Fruit fly (Drosophila melanogaster) whole organism, embryonic: ENCODE results near the gene Cortactin.

Experiments used
- Abd-B ChIP-seq: fragments of 200-800 bp; sonication (Bioruptor generic); optimal IDR thresholded peaks from 2 replicates; lab custom pipeline; 2018; ENCODE audit warnings: missing biosample characterization, mild to moderate bottlenecking, missing genetic modification characterization, moderate library complexity
- B-H2 ChIP-seq: fragments of 200-800 bp; sonication (Bioruptor generic); optimal IDR thresholded peaks from 2 replicates; lab custom pipeline; 2018; ENCODE audit warnings: missing biosample characterization, mild to moderate bottlenecking, missing genetic modification characterization
- Bdp1 ChIP-seq: fragments of 200-800 bp; sonication (Bioruptor generic); optimal IDR thresholded peaks from 3 replicates; lab custom pipeline; 2016; ENCODE audit warnings: missing biosample characterization, missing genetic modification characterization
- CG12744 ChIP-seq: fragments of 200-800 bp; sonication (Bioruptor generic); optimal IDR thresholded peaks from 2 replicates; lab custom pipeline; 2016; ENCODE audit warnings: missing biosample characterization, missing genetic modification characterization
- CG12769 ChIP-seq: fragments of 200-800 bp; sonication (Bioruptor generic); optimal IDR thresholded peaks from 2 replicates; lab custom pipeline; 2019; ENCODE audit warnings: missing biosample characterization, mild to moderate bottlenecking, missing genetic modification characterization, moderate library complexity
- CG15696 ChIP-seq: fragments of 200-800 bp; sonication (Bioruptor generic); optimal IDR thresholded peaks from 2 replicates; lab custom pipeline; 2019; ENCODE audit warnings: missing biosample characterization, mild to moderate bottlenecking, missing genetic modification characterization, moderate library complexity
- CG17186 ChIP-seq: fragments of 200-800 bp; sonication (Bioruptor generic); optimal IDR thresholded peaks from 3 replicates; lab custom pipeline; 2017; ENCODE audit warnings: missing biosample characterization, missing genetic modification reagents, missing genetic modification characterization
- CG17328 ChIP-seq: fragments of 200-800 bp; sonication (Bioruptor generic); IDR thresholded peaks from 2 replicates; pipeline ENCODE4 v1.3.6; 2022; ENCODE audit warnings: missing biosample characterization, missing genetic modification characterization
- CG18599 ChIP-seq: fragments of 200-800 bp; sonication (Bioruptor generic); optimal IDR thresholded peaks from 3 replicates; lab custom pipeline; 2017; ENCODE audit warnings: missing biosample characterization, missing genetic modification characterization, mild to moderate bottlenecking, moderate library complexity, missing genetic modification reagents
- CG18619 ChIP-seq: fragments of 200-800 bp; sonication (Bioruptor generic); optimal IDR thresholded peaks from 3 replicates; lab custom pipeline; 2017; ENCODE audit warnings: missing biosample characterization, mild to moderate bottlenecking, missing genetic modification characterization
- CG31224 ChIP-seq: fragments of 200-800 bp; sonication (Bioruptor generic); IDR thresholded peaks from 2 replicates; pipeline ENCODE4 v1.3.6; 2022; ENCODE audit warnings: missing biosample characterization, missing genetic modification characterization
- CG32767 ChIP-seq: fragments of 200-800 bp; sonication (Bioruptor generic); IDR thresholded peaks from 2 replicates; pipeline ENCODE4 v1.3.6; 2022; ENCODE audit warnings: missing biosample characterization, missing genetic modification characterization
- CG34376 ChIP-seq: fragments of 200-800 bp; sonication (Bioruptor generic); optimal IDR thresholded peaks from 2 replicates; lab custom pipeline; 2018; ENCODE audit warnings: missing biosample characterization, mild to moderate bottlenecking, missing genetic modification characterization
- CG43689 ChIP-seq: fragments of 200-800 bp; sonication (Bioruptor generic); IDR thresholded peaks from 2 replicates; pipeline ENCODE4 v1.3.6; 2022; ENCODE audit warnings: missing biosample characterization, missing genetic modification characterization
- Dip2 ChIP-seq: fragments of 200-800 bp; sonication (Bioruptor generic); IDR thresholded peaks from 2 replicates; pipeline ENCODE4 v1.3.6; 2022; ENCODE audit warnings: missing biosample characterization, missing genetic modification characterization
- Dp ChIP-seq: fragments of 200-800 bp; sonication (Bioruptor generic); optimal IDR thresholded peaks from 2 replicates; lab custom pipeline; 2018; ENCODE audit warnings: missing biosample characterization, mild to moderate bottlenecking, missing genetic modification characterization, moderate library complexity
- ERR ChIP-seq: fragments of 200-800 bp; sonication (Bioruptor generic); optimal IDR thresholded peaks from 2 replicates; lab custom pipeline; 2016; ENCODE audit warnings: missing biosample characterization, missing genetic modification characterization
- GATAe ChIP-seq: fragments of 200-800 bp; sonication (Bioruptor generic); conservative IDR thresholded peaks from 2 replicates; pipeline ENCODE4 v1.3.6; 2022; ENCODE audit warnings: missing biosample characterization, missing genetic modification characterization
- Hey ChIP-seq: fragments of 200-800 bp; sonication (Bioruptor generic); optimal IDR thresholded peaks from 3 replicates; lab custom pipeline; 2018; ENCODE audit warnings: missing biosample characterization, mild to moderate bottlenecking, missing genetic modification characterization
- HmgZ ChIP-seq: fragments of 200-800 bp; sonication (Bioruptor generic); optimal IDR thresholded peaks from 2 replicates; lab custom pipeline; 2018; ENCODE audit warnings: missing biosample characterization, mild to moderate bottlenecking, missing genetic modification characterization
- Kr ChIP-seq: fragments of 200-800 bp; sonication (Bioruptor generic); optimal IDR thresholded peaks from 2 replicates; lab custom pipeline; 2017; ENCODE audit warnings: missing biosample characterization, mild to moderate bottlenecking, missing genetic modification characterization
- Med ChIP-seq: fragments of 200-800 bp; sonication (Bioruptor generic); peaks from one replicate; lab custom pipeline; 2016; ENCODE audit warnings: missing biosample characterization, missing genetic modification characterization, mild to moderate bottlenecking, inconsistent platforms, moderate library complexity
- NC2β ChIP-seq: fragments of 200-800 bp; sonication (Bioruptor generic); optimal IDR thresholded peaks from 2 replicates; lab custom pipeline; 2016; ENCODE audit warnings: missing biosample characterization, missing genetic modification characterization
- Pdp1 ChIP-seq, 2 experiments: fragments of 200-800 bp; sonication (Bioruptor generic); optimal IDR thresholded peaks; 3 replicates each; lab custom pipeline; 2016; ENCODE audit warnings: missing biosample characterization in 2 of 2, missing genetic modification characterization in 2 of 2, mild to moderate bottlenecking in 1 of 2, moderate library complexity in 1 of 2
- Sox102F ChIP-seq: fragments of 200-800 bp; sonication (Bioruptor generic); optimal IDR thresholded peaks from 2 replicates; lab custom pipeline; 2018; ENCODE audit warnings: missing biosample characterization, mild to moderate bottlenecking, missing genetic modification characterization, moderate library complexity
- crol ChIP-seq: fragments of 200-800 bp; sonication (Bioruptor generic); IDR thresholded peaks from 2 replicates; pipeline ENCODE4 v1.3.6; 2022; ENCODE audit warnings: missing biosample characterization, missing genetic modification characterization
- cwo ChIP-seq: fragments of 200-800 bp; sonication (Bioruptor generic); optimal IDR thresholded peaks from 3 replicates; lab custom pipeline; 2017; ENCODE audit warnings: missing biosample characterization, missing genetic modification characterization, mild to moderate bottlenecking, moderate library complexity, missing genetic modification reagents
- dmrt11E ChIP-seq: fragments of 200-800 bp; sonication (Bioruptor generic); optimal IDR thresholded peaks from 3 replicates; lab custom pipeline; 2018; ENCODE audit warnings: missing biosample characterization, mild to moderate bottlenecking, missing genetic modification characterization, moderate library complexity
- exex ChIP-seq: fragments of 200-800 bp; sonication (Bioruptor generic); optimal IDR thresholded peaks from 4 replicates; lab custom pipeline; 2018; ENCODE audit warnings: missing biosample characterization, mild to moderate bottlenecking, missing genetic modification characterization, moderate library complexity
- fru ChIP-seq: fragments of >200 bp; optimal IDR thresholded peaks from 2 replicates; lab custom pipeline; 2017
- grn ChIP-seq: fragments of 200-800 bp; sonication (Bioruptor generic); optimal IDR thresholded peaks from 3 replicates; lab custom pipeline; 2017; ENCODE audit warnings: missing biosample characterization, missing genetic modification characterization
- ken ChIP-seq: fragments of 200-800 bp; sonication (Bioruptor generic); IDR thresholded peaks from 3 replicates; pipeline ENCODE4 v1.3.6; 2022; ENCODE audit warnings: missing biosample characterization, missing genetic modification characterization
- lab ChIP-seq: fragments of 200-800 bp; sonication (Bioruptor generic); optimal IDR thresholded peaks from 3 replicates; lab custom pipeline; 2017; ENCODE audit warnings: missing biosample characterization, missing genetic modification characterization, mild to moderate bottlenecking, moderate library complexity, missing genetic modification reagents
- mirr ChIP-seq: fragments of 200-800 bp; sonication (Bioruptor generic); optimal IDR thresholded peaks from 3 replicates; lab custom pipeline; 2018; ENCODE audit warnings: missing biosample characterization, mild to moderate bottlenecking, missing genetic modification characterization
- pfk ChIP-seq: fragments of 200-800 bp; sonication (Bioruptor generic); optimal IDR thresholded peaks from 2 replicates; lab custom pipeline; 2018; ENCODE audit warnings: missing biosample characterization, mild to moderate bottlenecking, missing genetic modification characterization, moderate library complexity
- sd ChIP-seq: fragments of 200-800 bp; sonication (Bioruptor generic); optimal IDR thresholded peaks from 3 replicates; lab custom pipeline; 2018; ENCODE audit warnings: missing biosample characterization, mild to moderate bottlenecking, missing genetic modification characterization, moderate library complexity
- sens ChIP-seq: fragments of 200-800 bp; sonication (Bioruptor generic); peaks from one replicate; lab custom pipeline; 2016; ENCODE audit warnings: missing biosample characterization, missing genetic modification characterization
- sens-2 ChIP-seq: fragments of 200-800 bp; sonication (Bioruptor generic); IDR thresholded peaks from 2 replicates; pipeline ENCODE4 v1.3.6; 2022; ENCODE audit warnings: missing biosample characterization, missing genetic modification characterization
- slp2 ChIP-seq: fragments of 200-800 bp; sonication (Bioruptor generic); optimal IDR thresholded peaks from 2 replicates; lab custom pipeline; 2016; ENCODE audit warnings: missing biosample characterization, missing genetic modification characterization
- sug ChIP-seq: fragments of 200-800 bp; optimal IDR thresholded peaks from 2 replicates; lab custom pipeline; 2019; ENCODE audit warnings: missing biosample characterization, mild to moderate bottlenecking, missing genetic modification characterization, moderate library complexity
- vnd ChIP-seq: fragments of 200-800 bp; sonication (Bioruptor generic); IDR thresholded peaks from 3 replicates; pipeline ENCODE4 v1.3.6; 2022; ENCODE audit warnings: missing biosample characterization, missing genetic modification characterization; ENCODE audit not compliant: partially characterized antibody
- zfh1 ChIP-seq: fragments of 200-800 bp; sonication (Bioruptor generic); IDR thresholded peaks from 3 replicates; pipeline ENCODE4 v1.3.6; 2022; ENCODE audit warnings: missing biosample characterization, missing genetic modification characterization

Gene Cortactin

DNA sequence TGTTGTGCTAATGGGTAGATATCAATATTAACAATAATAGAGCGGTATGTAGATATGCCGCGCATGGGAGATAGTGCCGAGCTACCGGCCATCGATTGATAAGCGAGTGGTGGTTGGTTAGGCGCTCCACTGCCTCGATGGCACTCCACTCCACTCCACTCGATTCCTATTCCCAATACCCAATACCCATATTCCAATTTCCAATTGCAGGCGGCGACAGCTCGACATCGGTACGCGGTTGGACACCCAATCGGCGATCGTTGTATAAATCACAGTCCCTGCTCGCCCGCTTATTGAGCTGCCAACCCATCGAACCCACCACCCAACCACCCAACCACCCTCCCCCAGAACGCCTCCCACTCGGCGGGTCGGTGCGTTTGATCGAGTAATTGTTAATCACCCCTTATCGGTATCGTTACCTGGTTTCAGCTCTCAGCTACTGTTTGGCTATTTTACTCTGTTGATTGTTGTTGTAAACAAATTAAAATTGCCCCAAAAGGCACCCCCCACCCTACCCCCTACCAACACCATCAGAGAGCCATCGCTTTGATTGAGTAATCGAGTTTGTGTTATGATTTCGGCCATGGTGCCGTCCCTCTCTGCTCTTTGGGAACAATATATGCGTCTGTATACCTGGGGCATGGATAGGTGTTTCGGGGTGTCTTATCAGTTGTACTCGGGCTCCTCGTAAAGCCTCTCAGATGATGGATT, 16.8 kb upstream of the Cortactin start, which contains the start of gene HHEX (continued):
- no peak for TF ChIP-seq Abd-B
- no peak for TF ChIP-seq zfh1 (GFP tag; lab: Robert Waterston, UW)
- no peak for TF ChIP-seq Dip2
- no peak for TF ChIP-seq slp2 (GFP tag; lab: Kevin White, UChicago)
- TF ChIP-seq ken (GFP tag; lab: Robert Waterston, UW): no peak
- no peak for TF ChIP-seq pfk (GFP tag; lab: Kevin White, UChicago)
- no peak for TF ChIP-seq B-H2 (GFP tag; lab: Kevin White, UChicago)
- no peak for TF ChIP-seq Dp (GFP tag; lab: Kevin White, UChicago)
- 0 out of 2 replicates have a peak, but pooled peaks have one; percentile 14 for TF ChIP-seq CG32767 (GFP tag; lab: Robert Waterston, UW)
- TF ChIP-seq CG12744 (GFP tag; lab: Kevin White, UChicago): no peak
- TF ChIP-seq NC2β: no peak
- no peak for TF ChIP-seq CG17328 (GFP tag; lab: Robert Waterston, UW)
- no peak for TF ChIP-seq ERR (GFP tag; lab: Kevin White, UChicago)

DNA sequence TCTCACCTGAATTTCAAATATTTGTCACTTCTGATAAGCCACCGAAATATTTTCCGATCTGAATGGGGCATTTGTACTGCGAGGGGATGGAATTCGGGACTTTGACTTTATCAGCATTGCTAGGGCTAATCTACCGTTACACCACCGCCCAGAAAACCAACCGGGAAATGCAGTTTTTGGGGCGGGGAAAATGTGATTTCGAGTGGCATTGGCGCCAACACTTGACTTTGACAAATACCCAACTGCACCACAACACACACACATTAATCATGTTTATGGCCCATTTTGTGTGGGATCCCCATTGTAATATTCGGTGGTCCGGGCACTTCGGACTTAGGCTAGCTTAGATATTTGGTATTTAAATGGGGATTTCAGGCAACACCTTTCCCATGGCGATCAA, 14.7 kb upstream of the Cortactin start:
- TF ChIP-seq Pdp1 (GFP tag; optimal IDR thresholded peaks at IDR 0.05; lab: Kevin White, UChicago) (peak in 1 of 2 experiments; percentile 47), fru (lab: Kevin White, UChicago) (no peak), sens-2 (GFP tag; lab: Robert Waterston, UW) (peak; percentile 45; the same call in 1 of the 2 replicates), sd (tag; lab: Kevin White, UChicago) (peak; percentile 60), crol (GFP tag; lab: Robert Waterston, UW) (0 out of 2 replicates have a peak, but pooled peaks have one; percentile 21), Med (GFP tag; lab: Kevin White, UChicago) (peak; percentile 43), vnd (GFP tag; lab: Robert Waterston, UW) (peak; percentile 56), CG43689 (no peak), sens (GFP tag; lab: Kevin White, UChicago) (peak; percentile 40), CG31224 (no peak), CG17186 (GFP tag; lab: Kevin White, UChicago) (no peak), lab (GFP tag; lab: Kevin White, UChicago) (peak; percentile 32)

DNA sequence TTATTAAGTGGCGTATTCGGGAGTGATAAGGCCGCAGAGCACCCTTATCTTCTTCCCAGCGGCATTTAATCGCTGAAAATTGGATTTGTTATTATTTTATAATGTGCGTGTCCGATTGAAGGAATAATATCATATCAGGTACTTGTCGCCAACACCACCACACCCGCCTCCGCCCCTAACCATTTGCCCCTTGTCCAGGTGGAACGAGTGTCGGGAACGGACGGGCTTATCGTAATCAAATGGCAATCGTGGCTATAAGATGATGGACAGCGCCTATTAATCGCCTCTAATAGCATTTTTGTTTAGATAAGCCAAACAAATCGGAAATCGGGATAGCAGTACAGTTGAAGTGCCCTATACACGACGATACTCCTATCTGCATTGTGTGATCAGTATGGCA, 13.9 kb upstream of the Cortactin start:
- TF ChIP-seq fru (lab: Kevin White, UChicago) (no peak), CG12769 (tag; lab: Kevin White, UChicago) (peak; percentile 94), CG34376 (GFP tag; lab: Kevin White, UChicago) (peak; percentile 84), CG18599 (GFP tag; lab: Kevin White, UChicago) (peak; percentile 11), Kr (GFP tag; lab: Kevin White, UChicago) (no peak), vnd (GFP tag; lab: Robert Waterston, UW) (peak; percentile 55; the same call in 2 of the 3 replicates), Hey (tag; lab: Kevin White, UChicago) (peak; percentile 67), Med (GFP tag; lab: Kevin White, UChicago) (peak; percentile 38), grn (GFP tag; lab: Kevin White, UChicago) (peak; percentile 99), lab (GFP tag; lab: Kevin White, UChicago) (peak; percentile 11), Bdp1 (GFP tag; lab: Kevin White, UChicago) (no peak), sug (tag; lab: Kevin White, UChicago) (peak; percentile 81), exex (tag; lab: Kevin White, UChicago) (peak; percentile 100), sd (tag; lab: Kevin White, UChicago) (peak; percentile 92), cwo (GFP tag; lab: Kevin White, UChicago) (peak; percentile 11), mirr (peak; percentile 90), CG15696 (tag; lab: Kevin White, UChicago) (no peak), CG18619 (GFP tag; lab: Kevin White, UChicago) (no peak), crol (GFP tag; lab: Robert Waterston, UW) (peak; percentile 78; the same call in 1 of the 2 replicates), dmrt11E (tag; lab: Kevin White, UChicago) (no peak), Sox102F (no peak), HmgZ (tag; lab: Kevin White, UChicago) (peak; percentile 53), GATAe (GFP tag; lab: Robert Waterston, UW) (peak; percentile 40; the same call in 1 of the 2 replicates)
